In genomic region chr2L:3655698-3656105, dm6 we compare ENCODE assay signal across 4 fruit fly cellular contexts.
TF ChIP-seq lines count a peak whose summit lies in the region.

No protein-coding gene starts in this region.

TF ChIP-seq in whole organism, adult, 20 proteins besides CTCF, POLR2A, EP300 and RAD21 (continued from another document):
- TF ChIP-seq pad (GFP tag; optimal IDR thresholded peaks at IDR 0.05; lab: Kevin White, UChicago) (peak; percentile 92), bab1 (GFP tag; optimal IDR thresholded peaks at IDR 0.05; lab: Kevin White, UChicago) (peak; percentile 99)

TF ChIP-seq in whole organism, embryonic, 481 proteins besides CTCF, POLR2A, EP300 and RAD21 (continued from another document and continues in another):
- TF ChIP-seq CG43689 (GFP tag; IDR thresholded peaks at IDR 0.05; lab: Robert Waterston, UW) (peak; percentile 84), hth (optimal IDR thresholded peaks at IDR 0.05; lab: Kevin White, UChicago) (no peak), D (optimal IDR thresholded peaks at IDR 0.05; lab: Kevin White, UChicago) (no peak), D (GFP tag; optimal IDR thresholded peaks at IDR 0.05; lab: Kevin White, UChicago) (peak; percentile 98), hkb (optimal IDR thresholded peaks at IDR 0.05; lab: Kevin White, UChicago) (no peak), hkb (GFP tag; IDR thresholded peaks at IDR 0.05; lab: Robert Waterston, UW) (peak; percentile 99), CG11398 (GFP tag; optimal IDR thresholded peaks at IDR 0.05; lab: Kevin White, UChicago) (peak; percentile 97), nerfin-2 (GFP tag; IDR thresholded peaks at IDR 0.05; lab: Robert Waterston, UW; ENCODE audit: partially characterized antibody) (no peak), CG2199 (GFP tag; IDR thresholded peaks at IDR 0.05; lab: Robert Waterston, UW) (peak; percentile 91), Scr (GFP tag; IDR thresholded peaks at IDR 0.05; lab: Robert Waterston, UW; ENCODE audit: partially characterized antibody) (no peak), CG4854 (GFP tag; optimal IDR thresholded peaks at IDR 0.05; lab: Kevin White, UChicago) (peak; percentile 97), CG13287 (GFP tag; IDR thresholded peaks at IDR 0.05; lab: Robert Waterston, UW; ENCODE audit: partially characterized antibody) (peak; percentile 35), maf-S (GFP tag; optimal IDR thresholded peaks at IDR 0.05; lab: Kevin White, UChicago) (peak; percentile 96), fd3F (GFP tag; optimal IDR thresholded peaks at IDR 0.05; lab: Kevin White, UChicago) (peak; percentile 96), ind (GFP tag; optimal IDR thresholded peaks at IDR 0.05; lab: Kevin White, UChicago) (peak; percentile 99), CrebB (tag; optimal IDR thresholded peaks at IDR 0.05; lab: Kevin White, UChicago) (peak; percentile 98), pb (GFP tag; optimal IDR thresholded peaks at IDR 0.05; lab: Kevin White, UChicago) (peak; percentile 97), croc (GFP tag; conservative IDR thresholded peaks at IDR 0.05; lab: Robert Waterston, UW) (peak; percentile 97), Six4 (GFP tag; optimal IDR thresholded peaks at IDR 0.05; lab: Kevin White, UChicago) (peak; percentile 98), lola (GFP tag; optimal IDR thresholded peaks at IDR 0.05; lab: Kevin White, UChicago) (peak in 1 of 3 experiments; percentile 95), Mad (GFP tag; optimal IDR thresholded peaks at IDR 0.05; lab: Kevin White, UChicago) (peak; percentile 94), CG15514 (GFP tag; optimal IDR thresholded peaks at IDR 0.05; lab: Kevin White, UChicago) (peak; percentile 94), Sry-δ (GFP tag; optimal IDR thresholded peaks at IDR 0.05; lab: Kevin White, UChicago) (peak; percentile 76), ab (GFP tag; optimal IDR thresholded peaks at IDR 0.05; lab: Kevin White, UChicago) (peak; percentile 94), grau (tag; optimal IDR thresholded peaks at IDR 0.05; lab: Kevin White, UChicago) (peak; percentile 100), MBD-R2 (GFP tag; IDR thresholded peaks at IDR 0.05; lab: Robert Waterston, UW) (peak; percentile 98), D19B (GFP tag; optimal IDR thresholded peaks at IDR 0.05; lab: Kevin White, UChicago) (peak; percentile 93), CG14050 (GFP tag; IDR thresholded peaks at IDR 0.05; lab: Robert Waterston, UW) (peak; percentile 97), TFAM (GFP tag; optimal IDR thresholded peaks at IDR 0.05; lab: Kevin White, UChicago) (peak; percentile 91), chif (GFP tag; optimal IDR thresholded peaks at IDR 0.05; lab: Kevin White, UChicago) (peak; percentile 97 to 98), HLH3B (GFP tag; IDR thresholded peaks at IDR 0.05; lab: Robert Waterston, UW) (peak; percentile 98), CG17802 (tag; optimal IDR thresholded peaks at IDR 0.05; lab: Kevin White, UChicago) (peak; percentile 88), CG15601 (tag; optimal IDR thresholded peaks at IDR 0.05; lab: Kevin White, UChicago) (peak; percentile 98), CG1647 (GFP tag; optimal IDR thresholded peaks at IDR 0.05; lab: Kevin White, UChicago) (peak; percentile 96), CoRest (tag; optimal IDR thresholded peaks at IDR 0.05; lab: Kevin White, UChicago) (peak; percentile 99), tgo (GFP tag; IDR thresholded peaks at IDR 0.05; lab: Robert Waterston, UW) (peak; percentile 97), HmgD (GFP tag; optimal IDR thresholded peaks at IDR 0.05; lab: Kevin White, UChicago) (peak; percentile 97), slp2 (GFP tag; optimal IDR thresholded peaks at IDR 0.05; lab: Kevin White, UChicago) (peak; percentile 97), Poxn (GFP tag; IDR thresholded peaks at IDR 0.05; lab: Robert Waterston, UW) (peak; percentile 93), BtbVII (GFP tag; optimal IDR thresholded peaks at IDR 0.05; lab: Kevin White, UChicago) (peak; percentile 98), Nf-YA (GFP tag; IDR thresholded peaks at IDR 0.05; lab: Robert Waterston, UW) (peak; percentile 96), Hr78 (GFP tag; optimal IDR thresholded peaks at IDR 0.05; lab: Kevin White, UChicago) (peak in 1 of 2 experiments; percentile 93), Atf3 (GFP tag; optimal IDR thresholded peaks at IDR 0.05; lab: Kevin White, UChicago) (peak; percentile 94)

TF ChIP-seq in whole organism, prepupa, 60 proteins besides CTCF, POLR2A, EP300 and RAD21 (continued from another document):
- peak; percentile 98 for TF ChIP-seq CG9139 (GFP tag; optimal IDR thresholded peaks at IDR 0.05; lab: Kevin White, UChicago)
- TF ChIP-seq dsx (GFP tag; optimal IDR thresholded peaks at IDR 0.05; lab: Kevin White, UChicago; ENCODE audit: poor library complexity, severe bottlenecking) = peak; percentile 97
- peak; percentile 99 for TF ChIP-seq OdsH (GFP tag; optimal IDR thresholded peaks at IDR 0.05; lab: Kevin White, UChicago)
- peak; percentile 99 for TF ChIP-seq vri (GFP tag; optimal IDR thresholded peaks at IDR 0.05; lab: Kevin White, UChicago)
- peak; percentile 99 for TF ChIP-seq CG34406 (GFP tag; optimal IDR thresholded peaks at IDR 0.05; lab: Kevin White, UChicago)
- peak; percentile 99 for TF ChIP-seq CG6276 (GFP tag; optimal IDR thresholded peaks at IDR 0.05; lab: Kevin White, UChicago)
- TF ChIP-seq Ets96B (tag; optimal IDR thresholded peaks at IDR 0.05; lab: Kevin White, UChicago) = peak; percentile 98
- peak; percentile 98 for TF ChIP-seq Gug (GFP tag; IDR thresholded peaks at IDR 0.05; lab: Robert Waterston, UW)
- TF ChIP-seq CG11294 (GFP tag; IDR thresholded peaks at IDR 0.05; lab: Robert Waterston, UW) = peak; percentile 97
- TF ChIP-seq lz (GFP tag; optimal IDR thresholded peaks at IDR 0.05; lab: Kevin White, UChicago) = peak; percentile 99
- TF ChIP-seq fkh (GFP tag; optimal IDR thresholded peaks at IDR 0.05; lab: Kevin White, UChicago) = peak; percentile 91
- peak; percentile 98 for TF ChIP-seq CG3032 (tag; optimal IDR thresholded peaks at IDR 0.05; lab: Kevin White, UChicago)
- TF ChIP-seq eg (GFP tag; IDR thresholded peaks at IDR 0.05; lab: Robert Waterston, UW) = peak; percentile 99
- TF ChIP-seq CG7368 (GFP tag; optimal IDR thresholded peaks at IDR 0.05; lab: Kevin White, UChicago) = peak; percentile 99
- peak; percentile 99 for TF ChIP-seq pdm3 (GFP tag; optimal IDR thresholded peaks at IDR 0.05; lab: Kevin White, UChicago)
- TF ChIP-seq fd59A (GFP tag; optimal IDR thresholded peaks at IDR 0.05; lab: Kevin White, UChicago) = peak; percentile 97
- peak; percentile 98 for TF ChIP-seq Ets21C (GFP tag; optimal IDR thresholded peaks at IDR 0.05; lab: Kevin White, UChicago)
- TF ChIP-seq CG10669 (GFP tag; optimal IDR thresholded peaks at IDR 0.05; lab: Kevin White, UChicago) = peak; percentile 99
- TF ChIP-seq Lpt (GFP tag; optimal IDR thresholded peaks at IDR 0.05; lab: Kevin White, UChicago) = peak; percentile 98
- TF ChIP-seq CG6808 (GFP tag; optimal IDR thresholded peaks at IDR 0.05; lab: Kevin White, UChicago) = peak; percentile 97
- peak; percentile 98 for TF ChIP-seq Eip93F (GFP tag; optimal IDR thresholded peaks at IDR 0.05; lab: Kevin White, UChicago)
- peak; percentile 98 for TF ChIP-seq CG10631 (GFP tag; optimal IDR thresholded peaks at IDR 0.05; lab: Kevin White, UChicago)
- peak; percentile 99 for TF ChIP-seq Sox14 (GFP tag; optimal IDR thresholded peaks at IDR 0.05; lab: Kevin White, UChicago)
- peak; percentile 99 for TF ChIP-seq CG8119 (GFP tag; IDR thresholded peaks at IDR 0.05; lab: Robert Waterston, UW)
- peak; percentile 99 for TF ChIP-seq topi (GFP tag; optimal IDR thresholded peaks at IDR 0.05; lab: Kevin White, UChicago)
- TF ChIP-seq Hr39 (GFP tag; optimal IDR thresholded peaks at IDR 0.05; lab: Kevin White, UChicago) = peak; percentile 99
- TF ChIP-seq CG32006 (GFP tag; optimal IDR thresholded peaks at IDR 0.05; lab: Kevin White, UChicago) = peak; percentile 99
- peak; percentile 98 for TF ChIP-seq CG1621 (tag; optimal IDR thresholded peaks at IDR 0.05; lab: Kevin White, UChicago)
- TF ChIP-seq CG6854 (GFP tag; optimal IDR thresholded peaks at IDR 0.05; lab: Kevin White, UChicago) = peak; percentile 99
- peak; percentile 99 for TF ChIP-seq CG8632 (GFP tag; optimal IDR thresholded peaks at IDR 0.05; lab: Kevin White, UChicago)
- peak; percentile 99 for TF ChIP-seq CG6163 (GFP tag; IDR thresholded peaks at IDR 0.05; lab: Robert Waterston, UW)
- peak; percentile 100 for TF ChIP-seq Eip78C (GFP tag; lab: Kevin White, UChicago)
- peak; percentile 99 for TF ChIP-seq CG11762 (GFP tag; optimal IDR thresholded peaks at IDR 0.05; lab: Kevin White, UChicago; ENCODE audit: insufficient read depth)
- peak; percentile 99 for TF ChIP-seq Met (GFP tag; optimal IDR thresholded peaks at IDR 0.05; lab: Kevin White, UChicago)
- TF ChIP-seq spab (GFP tag; optimal IDR thresholded peaks at IDR 0.05; lab: Kevin White, UChicago) = peak; percentile 98
- TF ChIP-seq Sox102F (GFP tag; optimal IDR thresholded peaks at IDR 0.05; lab: Kevin White, UChicago) = peak; percentile 99
- peak; percentile 99 for TF ChIP-seq CG31627 (GFP tag; optimal IDR thresholded peaks at IDR 0.05; lab: Kevin White, UChicago)
- peak; percentile 99 for TF ChIP-seq Hr4 (GFP tag; optimal IDR thresholded peaks at IDR 0.05; lab: Kevin White, UChicago)
- peak; percentile 98 for TF ChIP-seq Sox15 (GFP tag; optimal IDR thresholded peaks at IDR 0.05; lab: Kevin White, UChicago)
- TF ChIP-seq CG6792 (GFP tag; optimal IDR thresholded peaks at IDR 0.05; lab: Kevin White, UChicago) = peak; percentile 99
- TF ChIP-seq salr (GFP tag; optimal IDR thresholded peaks at IDR 0.05; lab: Kevin White, UChicago) = peak; percentile 97 to 98

TF ChIP-seq in whole organism, wandering third instar larva, 38 proteins besides CTCF, POLR2A, EP300 and RAD21 (continued from another document):
- TF ChIP-seq Myc (optimal IDR thresholded peaks at IDR 0.05; lab: Kevin White, UChicago) (no peak), OdsH (GFP tag; optimal IDR thresholded peaks at IDR 0.05; lab: Kevin White, UChicago) (peak; percentile 99), ey (GFP tag; optimal IDR thresholded peaks at IDR 0.05; lab: Kevin White, UChicago) (peak; percentile 99), br (GFP tag; optimal IDR thresholded peaks at IDR 0.05; lab: Kevin White, UChicago) (peak; percentile 99), CG9705 (GFP tag; optimal IDR thresholded peaks at IDR 0.05; lab: Kevin White, UChicago) (peak; percentile 99), dsf (GFP tag; optimal IDR thresholded peaks at IDR 0.05; lab: Kevin White, UChicago; ENCODE audit: borderline replicate concordance) (peak; percentile 91), dl (GFP tag; optimal IDR thresholded peaks at IDR 0.05; lab: Kevin White, UChicago; ENCODE audit: insufficient read depth in 1 of 2, partially characterized antibody in 2 of 2) (no peak), rgr (GFP tag; optimal IDR thresholded peaks at IDR 0.05; lab: Kevin White, UChicago) (peak; percentile 99), N (GFP tag; optimal IDR thresholded peaks at IDR 0.05; lab: Kevin White, UChicago) (no peak), Abd-B (GFP tag; optimal IDR thresholded peaks at IDR 0.05; lab: Kevin White, UChicago) (no peak), sage (GFP tag; optimal IDR thresholded peaks at IDR 0.05; lab: Kevin White, UChicago) (peak; percentile 96), foxo (GFP tag; optimal IDR thresholded peaks at IDR 0.05; lab: Kevin White, UChicago) (peak; percentile 97 to 99), Dfd (GFP tag; optimal IDR thresholded peaks at IDR 0.05; lab: Kevin White, UChicago) (no peak), GATAd (GFP tag; optimal IDR thresholded peaks at IDR 0.05; lab: Kevin White, UChicago) (peak; percentile 72)
